Worm (Caenorhabditis elegans) whole organism, L1 larva: ENCODE measurements around the gene rpt-2.
"Not testable (repeated sequence)": the region's sequence is repeated elsewhere in the genome, so short reads cannot be mapped to it uniquely, and the experiment has no call there.

Source experiments
- C34B4.2 ChIP-seq: sonication (generic microtip); optimal IDR thresholded peaks from 2 replicates; lab custom pipeline; 2017; ENCODE audit warnings: mild to moderate bottlenecking, missing genetic modification characterization, missing compliant biosample characterization
- F16B12.6 ChIP-seq: fragments of 150-350 bp; optimal IDR thresholded peaks from 2 replicates; lab custom pipeline; 2014; ENCODE audit warnings: missing biosample characterization, missing genetic modification characterization
- aly-2 ChIP-seq: fragments of 150-350 bp; optimal IDR thresholded peaks from 2 replicates; lab custom pipeline; 2014; ENCODE audit warnings: missing biosample characterization, missing genetic modification characterization
- ceh-82 ChIP-seq, 3 experiments: fragments of 150-350 bp in 1 of 3; sonication (generic microtip) in 2 of 3; optimal IDR thresholded peaks; 2 replicates each; lab custom pipeline; 2014 to 2017; ENCODE audit warnings: missing biosample characterization in 3 of 3, missing genetic modification characterization in 3 of 3
- ceh-90 ChIP-seq: sonication (generic microtip); optimal IDR thresholded peaks from 2 replicates; lab custom pipeline; 2016; ENCODE audit warnings: missing genetic modification characterization, missing compliant biosample characterization
- ces-1 ChIP-seq: fragments of 150-350 bp; optimal IDR thresholded peaks from 2 replicates; lab custom pipeline; 2014; ENCODE audit warnings: missing biosample characterization, missing genetic modification reagents, missing genetic modification characterization
- dpl-1 ChIP-seq, 3 experiments: fragments of 150-350 bp in 2 of 3; sonication (generic microtip) in 1 of 3; optimal IDR thresholded peaks; 2 replicates each; lab custom pipeline; 2014 to 2017; ENCODE audit warnings: missing biosample characterization in 3 of 3, missing genetic modification characterization in 3 of 3, missing genetic modification reagents in 3 of 3
- egl-13 ChIP-seq: sonication (generic microtip); optimal IDR thresholded peaks from 2 replicates; lab custom pipeline; 2016; ENCODE audit warnings: missing genotype, missing genetic modification reagents, missing genetic modification characterization, missing compliant biosample characterization
- elt-2 ChIP-seq: sonication (generic microtip); optimal IDR thresholded peaks from 2 replicates; lab custom pipeline; 2016; ENCODE audit warnings: missing genetic modification characterization, mild to moderate bottlenecking, inconsistent platforms, missing compliant biosample characterization, missing genetic modification reagents
- elt-3 ChIP-seq, 6 experiments: fragments of 150-350 bp in 1 of 6; sonication (generic microtip); optimal IDR thresholded peaks; 2 replicates each; lab custom pipeline; 2017 to 2018; ENCODE audit warnings: missing biosample characterization in 6 of 6, missing genetic modification characterization in 6 of 6, inconsistent platforms in 1 of 6
- ets-5 ChIP-seq: fragments of 200-800 bp; sonication (Bioruptor generic); IDR thresholded peaks from 2 replicates; pipeline ENCODE4 v1.3.6; 2022; ENCODE audit warnings: missing genetic modification characterization, missing compliant biosample characterization
- fkh-4 ChIP-seq: sonication (generic microtip); optimal IDR thresholded peaks from 2 replicates; lab custom pipeline; 2016; ENCODE audit warnings: missing compliant biosample characterization, missing genetic modification characterization, borderline replicate concordance
- fkh-8 ChIP-seq: sonication (generic microtip); optimal IDR thresholded peaks from 2 replicates; lab custom pipeline; 2016; ENCODE audit warnings: mild to moderate bottlenecking, missing genetic modification characterization, missing compliant biosample characterization
- fos-1 ChIP-seq: fragments of 150-350 bp; optimal IDR thresholded peaks from 2 replicates; lab custom pipeline; 2014; ENCODE audit warnings: missing biosample characterization, missing genetic modification characterization
- jun-1 ChIP-seq: fragments of 150-350 bp; optimal IDR thresholded peaks from 2 replicates; lab custom pipeline; 2014; ENCODE audit warnings: missing biosample characterization, missing genetic modification reagents, missing genetic modification characterization
- lin-14 ChIP-seq: fragments of 200-800 bp; sonication (Bioruptor generic); optimal IDR thresholded peaks from 2 replicates; lab custom pipeline; 2018; ENCODE audit warnings: mild to moderate bottlenecking, missing genetic modification characterization, moderate library complexity, missing compliant biosample characterization
- lin-15B ChIP-seq: fragments of 150-350 bp; sonication (generic microtip); optimal IDR thresholded peaks from 3 replicates; lab custom pipeline; 2014; ENCODE audit warnings: missing biosample characterization, missing genetic modification characterization
- lin-35 ChIP-seq, 2 experiments: fragments of 150-350 bp; optimal IDR thresholded peaks; 2 replicates each; lab custom pipeline; 2014; ENCODE audit warnings: missing biosample characterization in 2 of 2, missing genetic modification characterization in 2 of 2, missing genetic modification reagents in 2 of 2
- lsy-2 ChIP-seq, 2 experiments: fragments of 150-350 bp; optimal IDR thresholded peaks; 2 replicates each; lab custom pipeline; 2014; ENCODE audit warnings: missing biosample characterization in 2 of 2, missing genetic modification characterization in 2 of 2
- mab-9 ChIP-seq: fragments of 200-800 bp; sonication (Bioruptor generic); IDR thresholded peaks from 2 replicates; pipeline ENCODE4 v1.3.6; 2022; ENCODE audit warnings: missing genetic modification reagents, missing genetic modification characterization, missing compliant biosample characterization
- mdl-1 ChIP-seq, 2 experiments: fragments of 150-350 bp; optimal IDR thresholded peaks; 2 replicates each; lab custom pipeline; 2014 to 2017; ENCODE audit warnings: missing biosample characterization in 2 of 2, missing genetic modification characterization in 2 of 2, inconsistent platforms in 1 of 2
- mep-1 ChIP-seq: fragments of 150-350 bp; optimal IDR thresholded peaks from 2 replicates; lab custom pipeline; 2014; ENCODE audit warnings: missing biosample characterization, missing genetic modification characterization
- nhr-11 ChIP-seq: fragments of 150-350 bp; optimal IDR thresholded peaks from 2 replicates; lab custom pipeline; 2014; ENCODE audit warnings: missing biosample characterization, missing genetic modification characterization
- nhr-12 ChIP-seq: sonication (generic microtip); optimal IDR thresholded peaks from 2 replicates; lab custom pipeline; 2017; ENCODE audit warnings: missing biosample characterization, missing genetic modification characterization
- nhr-20 ChIP-seq: sonication (generic microtip); optimal IDR thresholded peaks from 2 replicates; lab custom pipeline; 2016; ENCODE audit warnings: mild to moderate bottlenecking, missing genetic modification characterization, missing compliant biosample characterization
- nhr-90 ChIP-seq: sonication (generic microtip); optimal IDR thresholded peaks from 2 replicates; lab custom pipeline; 2016; ENCODE audit warnings: mild to moderate bottlenecking, missing genetic modification characterization, missing compliant biosample characterization; ENCODE audit not compliant: poor library complexity
- pag-3 ChIP-seq: sonication (generic microtip); optimal IDR thresholded peaks from 2 replicates; lab custom pipeline; 2017; ENCODE audit warnings: missing genetic modification characterization, mild to moderate bottlenecking, missing compliant biosample characterization, antibody characterized with exemption, borderline replicate concordance; ENCODE audit not compliant: insufficient read depth
- pqm-1 ChIP-seq: sonication (generic microtip); optimal IDR thresholded peaks from 3 replicates; lab custom pipeline; 2017; ENCODE audit warnings: missing biosample characterization, missing genetic modification characterization
- rnt-1 ChIP-seq: sonication (generic microtip); optimal IDR thresholded peaks from 2 replicates; lab custom pipeline; 2016; ENCODE audit warnings: mild to moderate bottlenecking, missing genetic modification characterization, moderate library complexity, missing compliant biosample characterization
- snu-23 ChIP-seq: sonication (generic microtip); optimal IDR thresholded peaks from 2 replicates; lab custom pipeline; 2016; ENCODE audit warnings: missing genetic modification characterization, missing compliant biosample characterization
- sox-4 ChIP-seq: sonication (generic microtip); optimal IDR thresholded peaks from 2 replicates; lab custom pipeline; 2016; ENCODE audit warnings: missing genetic modification characterization, missing compliant biosample characterization
- sptf-1 ChIP-seq: fragments of 150-350 bp; optimal IDR thresholded peaks from 2 replicates; lab custom pipeline; 2014; ENCODE audit warnings: missing biosample characterization, missing genetic modification characterization
- swsn-7 ChIP-seq: sonication (generic microtip); optimal IDR thresholded peaks from 2 replicates; lab custom pipeline; 2016; ENCODE audit warnings: missing genetic modification characterization, missing compliant biosample characterization
- unc-86 ChIP-seq: sonication (generic microtip); optimal IDR thresholded peaks from 2 replicates; lab custom pipeline; 2016; ENCODE audit warnings: missing genetic modification characterization, missing compliant biosample characterization
- ztf-4 ChIP-seq: fragments of 150-350 bp; optimal IDR thresholded peaks from 2 replicates; lab custom pipeline; 2014; ENCODE audit warnings: missing biosample characterization, missing genetic modification characterization

rpt-2 gene

DNA sequence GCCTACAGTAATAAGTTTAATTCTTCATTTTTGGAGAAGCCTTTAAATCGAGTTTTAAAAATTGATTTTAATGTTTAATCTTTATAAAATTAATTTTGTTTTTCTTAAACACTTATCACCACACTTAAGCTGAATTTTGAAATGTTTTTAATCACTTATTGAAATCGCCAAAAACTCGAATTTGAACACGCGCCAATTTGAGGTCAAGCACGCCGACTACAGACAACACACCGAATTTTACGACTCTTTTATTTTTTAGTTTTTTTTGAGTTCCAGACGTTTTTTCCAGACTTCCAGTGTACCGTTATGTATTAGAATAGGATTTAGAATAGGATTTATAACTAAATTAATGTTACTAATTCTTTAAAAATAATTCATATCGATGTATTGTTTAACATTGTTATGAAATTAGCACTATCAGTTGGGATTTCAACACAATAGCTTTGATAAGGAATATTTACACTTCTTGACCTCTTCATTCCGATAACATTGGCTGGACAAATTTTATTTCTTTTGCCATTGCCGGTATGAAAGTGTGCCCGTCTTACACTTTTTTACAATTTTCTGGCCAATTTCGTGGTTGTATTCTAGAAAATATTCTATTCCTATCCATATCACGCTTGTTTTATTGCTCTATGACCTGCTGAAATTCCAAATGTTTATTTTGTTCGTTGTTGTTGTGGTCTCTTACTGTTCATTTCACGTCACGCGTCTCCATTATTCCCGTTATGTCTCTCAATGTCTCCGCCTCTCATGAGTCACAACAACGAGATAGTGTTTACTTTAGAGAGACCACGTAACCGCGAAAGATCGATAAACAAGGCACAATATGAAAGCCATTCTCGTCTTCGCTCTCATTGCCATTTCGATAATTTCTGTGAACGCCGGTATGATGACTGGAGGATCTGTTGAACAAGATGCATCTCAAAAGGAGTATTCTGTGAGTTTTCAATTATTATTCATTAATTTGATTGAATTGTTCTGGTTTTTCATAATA, 26.1 kb upstream of the rpt-2 start, which contains the start of gene cpi-2 (continued):
- TF ChIP-seq jun-1 (tag; lab: Kevin White, UChicago) = peak; percentile 63
- TF ChIP-seq lsy-2 (tag; optimal IDR thresholded peaks at IDR 0.05; lab: Kevin White, UChicago) = peak; percentile 38 to 42
- peak; percentile 77 for TF ChIP-seq F16B12.6 (tag; lab: Kevin White, UChicago)
- TF ChIP-seq snu-23 (GFP tag; lab: Kevin White, UChicago) = peak; percentile 53
- peak; percentile 69 for TF ChIP-seq fos-1 (tag; lab: Kevin White, UChicago)
- peak; percentile 38 for TF ChIP-seq elt-2 (tag; lab: Kevin White, UChicago)
- TF ChIP-seq mab-9 (GFP tag; lab: Robert Waterston, UW) = no peak
- no peak for TF ChIP-seq unc-86 (tag; lab: Kevin White, UChicago)
- TF ChIP-seq ces-1 (GFP tag; lab: Kevin White, UChicago) = no peak
- no peak for TF ChIP-seq nhr-12
- TF ChIP-seq ceh-82 (tag; optimal IDR thresholded peaks at IDR 0.05; lab: Kevin White, UChicago) = peak in 1 of 3 experiments; percentile 17
- peak; percentile 8 for TF ChIP-seq lin-15B (tag; lab: Kevin White, UChicago)
- peak; percentile 27 for TF ChIP-seq nhr-90
- TF ChIP-seq aly-2 (tag; lab: Kevin White, UChicago) = no peak
- no peak for TF ChIP-seq pag-3 (tag; lab: Kevin White, UChicago)
- TF ChIP-seq ztf-4 (tag; lab: Kevin White, UChicago) = no peak
- no peak for TF ChIP-seq elt-3 (tag; optimal IDR thresholded peaks at IDR 0.05; lab: Kevin White, UChicago)
- peak; percentile 90 to 94 for TF ChIP-seq lin-35 (GFP tag; optimal IDR thresholded peaks at IDR 0.05; lab: Kevin White, UChicago)
- TF ChIP-seq pqm-1 = no peak
- peak; percentile 80 for TF ChIP-seq lin-14 (GFP tag; lab: Kevin White, UChicago)
- TF ChIP-seq mep-1 (tag; lab: Kevin White, UChicago) = peak; percentile 51
- TF ChIP-seq fkh-8 = peak; percentile 5

DNA sequence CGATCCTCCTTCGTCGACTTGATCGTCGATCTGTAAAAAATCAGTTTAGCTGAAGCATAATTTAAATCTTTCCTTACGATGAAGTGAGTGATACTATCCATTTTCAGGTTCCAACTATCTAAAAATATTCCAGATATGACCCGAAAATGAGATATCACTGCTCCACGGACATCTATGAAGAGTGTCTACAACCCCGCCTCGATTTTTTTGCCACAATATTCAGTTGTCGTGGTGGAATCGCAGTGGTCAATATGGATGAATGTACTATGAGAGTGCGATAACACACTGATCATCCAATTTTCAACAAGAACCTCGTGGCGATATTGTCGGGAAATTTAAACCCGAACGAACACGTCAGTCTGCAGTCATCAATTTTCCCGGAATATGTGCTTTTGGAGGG, 23.9 kb upstream of the rpt-2 start, which contains the start of gene R01B10.2:
TSS of gene R01B10.2 (minus strand) at position 101 of the 400 bp plus-strand sequence.
- no peak for TF ChIP-seq ets-5 (GFP tag; lab: Robert Waterston, UW)
- no peak for TF ChIP-seq nhr-20 (tag; lab: Kevin White, UChicago)
- no peak for TF ChIP-seq rnt-1 (tag; lab: Kevin White, UChicago)
- TF ChIP-seq egl-13 = no peak
- no peak for TF ChIP-seq sptf-1 (tag; lab: Kevin White, UChicago)
- no peak for TF ChIP-seq sox-4
- TF ChIP-seq snu-23 (GFP tag; lab: Kevin White, UChicago) = no peak
- no peak for TF ChIP-seq fkh-4
- no peak for TF ChIP-seq lin-35 (GFP tag; optimal IDR thresholded peaks at IDR 0.05; lab: Kevin White, UChicago)
- TF ChIP-seq ztf-4 (tag; lab: Kevin White, UChicago) = no peak
- TF ChIP-seq lin-15B (tag; lab: Kevin White, UChicago) = no peak
- no peak for TF ChIP-seq mdl-1 (tag; optimal IDR thresholded peaks at IDR 0.05; lab: Kevin White, UChicago)
- no peak for TF ChIP-seq ceh-90 (tag; lab: Kevin White, UChicago)
- TF ChIP-seq swsn-7 (tag; lab: Kevin White, UChicago) = no peak

DNA sequence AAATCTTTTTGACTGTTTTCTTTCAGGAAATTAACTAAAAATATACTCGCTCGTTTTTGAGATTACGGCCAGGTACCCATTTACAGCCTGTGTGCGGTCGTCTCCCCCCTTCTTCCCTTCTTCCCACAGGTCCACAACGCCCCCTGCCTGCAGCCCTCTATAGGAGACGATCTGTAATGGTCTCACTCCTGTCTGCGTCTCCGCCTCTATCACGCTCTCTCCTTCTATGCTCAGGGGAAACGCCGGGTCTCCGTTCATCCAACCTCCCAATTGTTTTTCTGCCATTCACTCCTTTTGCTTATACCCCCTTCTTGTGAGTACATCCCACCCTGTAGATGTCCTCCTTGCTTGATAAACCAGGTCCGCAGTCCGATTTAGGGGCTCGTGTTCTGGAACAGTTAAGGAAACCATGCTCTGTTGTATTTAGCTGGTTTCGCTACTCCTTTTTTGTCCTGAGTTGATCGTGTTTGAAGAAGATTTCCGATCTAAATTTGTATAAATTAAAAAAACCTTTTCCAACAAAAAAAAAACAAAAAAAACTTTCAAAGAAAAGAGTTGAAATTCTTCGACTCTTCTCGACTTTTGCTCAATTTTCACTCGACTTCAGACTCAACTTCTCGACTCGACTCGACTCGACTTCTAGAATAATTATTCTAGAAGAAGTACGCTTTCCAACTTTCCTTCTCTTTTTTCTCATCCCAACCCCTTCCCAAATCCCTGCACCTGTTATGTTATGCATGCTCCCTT, 21.1 kb upstream of the rpt-2 start, which contains the start of gene F29G9.1:
TSS of gene F29G9.1 (plus strand) at position 697 of the 747 bp plus-strand sequence.
- TF ChIP-seq nhr-11 (tag; lab: Kevin White, UChicago); dpl-1 (GFP tag; optimal IDR thresholded peaks at IDR 0.05; lab: Kevin White, UChicago); C34B4.2 (tag; lab: Kevin White, UChicago): not testable (repeated sequence)
